Worm (Caenorhabditis elegans) whole organism, L2 larva: Measurements from ENCODE around the gene C17C3.1.

ENCODE experiments used
- F13H6.1 ChIP-seq: sonication (generic microtip); optimal IDR thresholded peaks from 2 replicates; lab custom pipeline; 2016; ENCODE audit warnings: missing genetic modification characterization, missing compliant biosample characterization
- R02D3.7 ChIP-seq: fragments of 150-350 bp; optimal IDR thresholded peaks from 2 replicates; lab custom pipeline; 2014; ENCODE audit warnings: missing biosample characterization, missing genetic modification characterization
- ZK546.5 ChIP-seq: sonication (generic microtip); optimal IDR thresholded peaks from 2 replicates; lab custom pipeline; 2017; ENCODE audit warnings: missing biosample characterization, missing genetic modification characterization
- alr-1 ChIP-seq: fragments of 150-350 bp; optimal IDR thresholded peaks from 2 replicates; lab custom pipeline; 2014; ENCODE audit warnings: missing biosample characterization, missing genetic modification characterization
- ama-1 ChIP-seq: fragments of 150-350 bp; optimal IDR thresholded peaks from 2 replicates; lab custom pipeline; 2018; ENCODE audit warnings: inconsistent platforms
- blmp-1 ChIP-seq: sonication (generic microtip); optimal IDR thresholded peaks from 2 replicates; lab custom pipeline; 2017; ENCODE audit warnings: missing genetic modification characterization, mild to moderate bottlenecking, missing compliant biosample characterization, antibody characterized with exemption, moderate library complexity; ENCODE audit not compliant: insufficient read depth
- ceh-16 ChIP-seq: fragments of 150-350 bp; optimal IDR thresholded peaks from 2 replicates; lab custom pipeline; 2014; ENCODE audit warnings: missing biosample characterization, missing genetic modification characterization
- ceh-82 ChIP-seq: fragments of 150-350 bp; optimal IDR thresholded peaks from 2 replicates; lab custom pipeline; 2014; ENCODE audit warnings: missing biosample characterization, missing genetic modification characterization
- crh-2 ChIP-seq: sonication (generic microtip); optimal IDR thresholded peaks from 2 replicates; lab custom pipeline; 2017; ENCODE audit warnings: missing biosample characterization, missing genetic modification characterization
- dmd-4 ChIP-seq: sonication (generic microtip); optimal IDR thresholded peaks from 2 replicates; lab custom pipeline; 2017; ENCODE audit warnings: missing biosample characterization, missing genetic modification characterization
- egl-27 ChIP-seq: sonication (generic microtip); optimal IDR thresholded peaks from 3 replicates; lab custom pipeline; 2017; ENCODE audit warnings: missing biosample characterization, missing genetic modification reagents, missing genetic modification characterization
- elt-1 ChIP-seq: fragments of 150-350 bp; optimal IDR thresholded peaks from 2 replicates; lab custom pipeline; 2014; ENCODE audit warnings: missing biosample characterization, missing genetic modification characterization
- elt-3 ChIP-seq: sonication (generic microtip); optimal IDR thresholded peaks from 2 replicates; lab custom pipeline; 2017; ENCODE audit warnings: missing biosample characterization, missing genetic modification characterization
- fos-1 ChIP-seq: fragments of 150-350 bp; optimal IDR thresholded peaks from 2 replicates; lab custom pipeline; 2014; ENCODE audit warnings: missing biosample characterization, missing genetic modification characterization
- gmeb-1 ChIP-seq: fragments of 150-350 bp; optimal IDR thresholded peaks from 2 replicates; lab custom pipeline; 2014; ENCODE audit warnings: missing biosample characterization, missing genetic modification characterization
- lin-11 ChIP-seq: fragments of 150-350 bp; sonication (generic microtip); optimal IDR thresholded peaks from 2 replicates; lab custom pipeline; 2014; ENCODE audit warnings: missing biosample characterization, missing genetic modification characterization, inconsistent platforms, mixed read lengths
- lin-13 ChIP-seq: fragments of 150-350 bp; optimal IDR thresholded peaks from 2 replicates; lab custom pipeline; 2014; ENCODE audit warnings: missing biosample characterization, missing genetic modification reagents, missing genetic modification characterization
- lin-39 ChIP-seq: fragments of 150-350 bp; optimal IDR thresholded peaks from 2 replicates; lab custom pipeline; 2014; ENCODE audit warnings: missing biosample characterization, missing genetic modification reagents, missing genetic modification characterization
- lsy-2 ChIP-seq, 2 experiments: fragments of 150-350 bp in 1 of 2; sonication (generic microtip) in 1 of 2; optimal IDR thresholded peaks; 2 replicates each; lab custom pipeline; 2014 to 2017; ENCODE audit warnings: missing biosample characterization in 2 of 2, missing genetic modification characterization in 2 of 2
- mab-5 ChIP-seq: fragments of 150-350 bp; optimal IDR thresholded peaks from 2 replicates; lab custom pipeline; 2014; ENCODE audit warnings: missing biosample characterization, missing genetic modification characterization
- mbf-1 ChIP-seq: sonication (generic microtip); optimal IDR thresholded peaks from 2 replicates; lab custom pipeline; 2017; ENCODE audit warnings: missing biosample characterization, missing genetic modification characterization
- mdl-1 ChIP-seq, 2 experiments: fragments of 150-350 bp in 1 of 2; sonication (generic microtip) in 1 of 2; optimal IDR thresholded peaks; 2 replicates each; lab custom pipeline; 2017; ENCODE audit warnings: missing biosample characterization in 2 of 2, missing genetic modification characterization in 2 of 2
- nhr-11 ChIP-seq: fragments of 150-350 bp; optimal IDR thresholded peaks from 2 replicates; lab custom pipeline; 2014; ENCODE audit warnings: missing biosample characterization, missing genetic modification characterization
- nhr-129 ChIP-seq: fragments of 150-350 bp; optimal IDR thresholded peaks from 2 replicates; lab custom pipeline; 2014; ENCODE audit warnings: missing biosample characterization, missing genetic modification characterization
- nhr-23 ChIP-seq: fragments of 150-350 bp; optimal IDR thresholded peaks from 2 replicates; lab custom pipeline; 2014; ENCODE audit warnings: missing biosample characterization, missing genetic modification reagents, missing genetic modification characterization
- nhr-237 ChIP-seq: fragments of 150-350 bp; optimal IDR thresholded peaks from 2 replicates; lab custom pipeline; 2014; ENCODE audit warnings: missing biosample characterization, missing genetic modification characterization
- nhr-25 ChIP-seq: fragments of 150-350 bp; sonication (generic microtip); optimal IDR thresholded peaks from 3 replicates; lab custom pipeline; 2014; ENCODE audit warnings: missing biosample characterization, missing genetic modification characterization
- nhr-6 ChIP-seq: fragments of 150-350 bp; optimal IDR thresholded peaks from 2 replicates; lab custom pipeline; 2014; ENCODE audit warnings: missing biosample characterization, missing genetic modification characterization
- peb-1 ChIP-seq: fragments of 150-350 bp; optimal IDR thresholded peaks from 2 replicates; lab custom pipeline; 2014; ENCODE audit warnings: missing biosample characterization, missing genetic modification characterization
- sem-4 ChIP-seq: fragments of 150-350 bp; optimal IDR thresholded peaks from 2 replicates; lab custom pipeline; 2014; ENCODE audit warnings: missing biosample characterization, missing genetic modification reagents, missing genetic modification characterization
- skn-1 ChIP-seq: sonication (generic microtip); optimal IDR thresholded peaks from 2 replicates; lab custom pipeline; 2017; ENCODE audit warnings: missing biosample characterization, missing genetic modification characterization
- sma-3 ChIP-seq: sonication (generic microtip); optimal IDR thresholded peaks from 2 replicates; lab custom pipeline; 2016; ENCODE audit warnings: missing genetic modification reagents, missing genetic modification characterization, missing compliant biosample characterization
- sma-9 ChIP-seq, 2 experiments: fragments of 150-350 bp in 1 of 2; sonication (generic microtip) in 1 of 2; optimal IDR thresholded peaks; 2 replicates each; lab custom pipeline; 2014 to 2016; ENCODE audit warnings: missing genetic modification characterization in 2 of 2, mild to moderate bottlenecking in 1 of 2, missing biosample characterization in 1 of 2, missing compliant biosample characterization in 1 of 2, missing genetic modification reagents in 1 of 2, moderate library complexity in 1 of 2
- snpc-4 ChIP-seq: fragments of 150-350 bp; optimal IDR thresholded peaks from 2 replicates; lab custom pipeline; 2014; ENCODE audit warnings: missing biosample characterization, missing genetic modification characterization
- unc-39 ChIP-seq: fragments of 150-350 bp; optimal IDR thresholded peaks from 2 replicates; lab custom pipeline; 2014; ENCODE audit warnings: missing biosample characterization, missing genetic modification characterization
- unc-55 ChIP-seq: fragments of 150-350 bp; sonication (generic microtip); optimal IDR thresholded peaks from 3 replicates; lab custom pipeline; 2014; ENCODE audit warnings: missing biosample characterization, missing genetic modification reagents, missing genetic modification characterization
- unc-62 ChIP-seq: fragments of 150-350 bp; optimal IDR thresholded peaks from 2 replicates; lab custom pipeline; 2014; ENCODE audit warnings: missing biosample characterization, missing genetic modification reagents, missing genetic modification characterization

The C17C3.1 gene

ce11 chrII:5556431-5556830 is 13.9 kb upstream of the C17C3.1 start, which contains the start of gene ins-11:
ins-11 (plus strand) TSS chrII:5556731.
- no peak for TF ChIP-seq sem-4
- no peak for TF ChIP-seq egl-27 (tag; lab: Kevin White, UChicago)
- TF ChIP-seq skn-1 (tag; lab: Kevin White, UChicago), result no peak
- TF ChIP-seq mbf-1, result no peak
- TF ChIP-seq blmp-1 (tag; lab: Kevin White, UChicago), result no peak
- TF ChIP-seq nhr-6 (tag; lab: Kevin White, UChicago), result no peak
- no peak for TF ChIP-seq lsy-2 (tag; optimal IDR thresholded peaks at IDR 0.05; lab: Kevin White, UChicago)
- TF ChIP-seq gmeb-1 (tag; lab: Kevin White, UChicago), result no peak
- TF ChIP-seq unc-39 (tag; lab: Kevin White, UChicago), result no peak
- no peak for TF ChIP-seq crh-2 (tag; lab: Kevin White, UChicago)
- TF ChIP-seq unc-62 (GFP tag; lab: Kevin White, UChicago), result no peak
- TF ChIP-seq snpc-4, result no peak
- TF ChIP-seq nhr-237 (tag; lab: Kevin White, UChicago), result no peak
- TF ChIP-seq lin-39 (tag; lab: Kevin White, UChicago), result no peak
- no peak for TF ChIP-seq fos-1 (tag; lab: Kevin White, UChicago)
- TF ChIP-seq mab-5, result no peak
- TF ChIP-seq dmd-4 (tag; lab: Kevin White, UChicago), result no peak
- TF ChIP-seq nhr-129, result no peak

- peak; percentile 60 for TF ChIP-seq sma-9 (GFP tag; optimal IDR thresholded peaks at IDR 0.05; lab: Kevin White, UChicago)
- no peak for TF ChIP-seq sma-9 (tag; optimal IDR thresholded peaks at IDR 0.05; lab: Kevin White, UChicago)
- no peak for TF ChIP-seq mdl-1 (tag; optimal IDR thresholded peaks at IDR 0.05; lab: Kevin White, UChicago)
- TF ChIP-seq crh-2 (tag; lab: Kevin White, UChicago), result peak; percentile 14
- TF ChIP-seq gmeb-1 (tag; lab: Kevin White, UChicago), result peak; percentile 38
- TF ChIP-seq, all 48 proteins: peak for 3
Observed at ce11 chrII:5557134-5557533, 13.2 kb upstream of the C17C3.1 start.

- TF ChIP-seq mdl-1 (tag; optimal IDR thresholded peaks at IDR 0.05; lab: Kevin White, UChicago), result no peak
- no peak for TF ChIP-seq nhr-25 (tag; lab: Kevin White, UChicago)
- no peak for TF ChIP-seq crh-2 (tag; lab: Kevin White, UChicago)
- no peak for TF ChIP-seq nhr-129
- TF ChIP-seq ceh-82 (tag; lab: Kevin White, UChicago), result no peak
- TF ChIP-seq unc-55 (GFP tag; lab: Kevin White, UChicago), result no peak
- no peak for TF ChIP-seq alr-1
- TF ChIP-seq elt-1 (tag; lab: Kevin White, UChicago), result no peak
- no peak for TF ChIP-seq unc-39 (tag; lab: Kevin White, UChicago)
- no peak for TF ChIP-seq lin-11
- TF ChIP-seq blmp-1 (tag; lab: Kevin White, UChicago), result no peak
- peak; percentile 19 for TF ChIP-seq fos-1 (tag; lab: Kevin White, UChicago)
- TF ChIP-seq lsy-2 (tag; optimal IDR thresholded peaks at IDR 0.05; lab: Kevin White, UChicago), result no peak
- no peak for TF ChIP-seq ceh-16 (tag; lab: Kevin White, UChicago)
- no peak for TF ChIP-seq nhr-6 (tag; lab: Kevin White, UChicago)
- no peak for TF ChIP-seq R02D3.7 (tag; lab: Kevin White, UChicago)
- no peak for TF ChIP-seq peb-1 (tag; lab: Kevin White, UChicago)
- peak; percentile 6 for TF ChIP-seq skn-1 (tag; lab: Kevin White, UChicago)
- TF ChIP-seq sma-9 (GFP tag; optimal IDR thresholded peaks at IDR 0.05; lab: Kevin White, UChicago), result peak; percentile 17
- TF ChIP-seq sma-9 (tag; optimal IDR thresholded peaks at IDR 0.05; lab: Kevin White, UChicago), result no peak
- no peak for TF ChIP-seq dmd-4 (tag; lab: Kevin White, UChicago)
- no peak for TF ChIP-seq nhr-11 (tag; lab: Kevin White, UChicago)
- TF ChIP-seq sma-3 (GFP tag; lab: Kevin White, UChicago), result no peak
- no peak for TF ChIP-seq egl-27 (tag; lab: Kevin White, UChicago)
Observed at ce11 chrII:5561392-5561791, 9.0 kb upstream of the C17C3.1 start, which contains the start of gene C17C3.3. C17C3.3 (plus strand) TSS chrII:5561737.

- no peak for TF ChIP-seq elt-3 (tag; lab: Kevin White, UChicago)
- TF ChIP-seq sma-9 (GFP tag; optimal IDR thresholded peaks at IDR 0.05; lab: Kevin White, UChicago), result no peak
- no peak for TF ChIP-seq sma-9 (tag; optimal IDR thresholded peaks at IDR 0.05; lab: Kevin White, UChicago)
- TF ChIP-seq F13H6.1 (tag; lab: Kevin White, UChicago), result no peak
- no peak for TF ChIP-seq lin-13 (GFP tag; lab: Kevin White, UChicago)
- TF ChIP-seq unc-55 (GFP tag; lab: Kevin White, UChicago), result no peak
- TF ChIP-seq nhr-23 (tag; lab: Kevin White, UChicago), result no peak
- TF ChIP-seq nhr-129, result no peak
- no peak for TF ChIP-seq egl-27 (tag; lab: Kevin White, UChicago)
- no peak for TF ChIP-seq mbf-1
- no peak for TF ChIP-seq crh-2 (tag; lab: Kevin White, UChicago)
- no peak for TF ChIP-seq R02D3.7 (tag; lab: Kevin White, UChicago)
- no peak for TF ChIP-seq ZK546.5 (tag; lab: Kevin White, UChicago)
- no peak for TF ChIP-seq ama-1
- TF ChIP-seq, all 48 proteins: peak for 0
Observed at ce11 chrII:5565082-5565623, 5.2 kb upstream of the C17C3.1 start.
